Fruit fly (Drosophila melanogaster): ENCODE measurements around the gene Arr2.

- peak; percentile 86 for TF ChIP-seq vri (GFP tag; optimal IDR thresholded peaks at IDR 0.05)
- 0 out of 3 replicates have a peak, but pooled peaks have one; percentile 41 for TF ChIP-seq CG8119 (GFP tag; IDR thresholded peaks at IDR 0.05)
- TF ChIP-seq CG6163 (GFP tag; IDR thresholded peaks at IDR 0.05): peak; percentile 15; the same call in 2 of the 3 replicates
- TF ChIP-seq CG6808 (GFP tag; optimal IDR thresholded peaks at IDR 0.05): peak; percentile 64
- peak; percentile 6 for TF ChIP-seq Lpt (GFP tag; optimal IDR thresholded peaks at IDR 0.05)
These were observed 43.4 kb upstream of the Arr2 start for dm6 chr3L:8691891-8692874.

Data from whole organism, prepupa.